Fruit fly (Drosophila melanogaster) whole organism, pupa: ENCODE data around the gene obe.

Experiments used
- CG32121 ChIP-seq: fragments of 200-800 bp; sonication (Bioruptor generic); IDR thresholded peaks from 2 replicates; pipeline ENCODE4 v1.3.6; 2022; ENCODE audit warnings: missing biosample characterization, missing genetic modification characterization
- Pif1A ChIP-seq: fragments of 200-800 bp; sonication (Bioruptor generic); optimal IDR thresholded peaks from 3 replicates; lab custom pipeline; 2016; ENCODE audit warnings: missing biosample characterization, missing genetic modification characterization

DNA sequence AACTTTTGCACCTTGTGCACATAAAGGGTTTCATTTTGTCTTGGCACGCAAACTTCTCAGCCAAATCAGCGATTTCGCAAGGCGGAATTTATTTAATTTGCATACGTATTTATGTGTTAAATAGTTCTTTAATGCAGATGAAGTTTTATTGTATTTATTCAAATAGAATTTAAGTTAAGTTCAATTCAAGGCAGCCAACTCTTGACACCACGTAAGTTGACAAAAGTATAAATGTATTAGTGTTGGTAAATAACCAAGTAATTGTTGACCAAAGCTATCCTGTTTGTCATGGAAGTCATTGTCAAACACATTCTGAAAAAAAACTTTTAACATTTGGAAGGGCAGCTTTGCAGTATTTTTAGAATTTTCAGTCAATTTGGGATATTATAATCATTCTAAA is 8.5 kb downstream of the obe start, which contains the start of gene maca:
- TF ChIP-seq CG32121 (GFP tag; lab: Robert Waterston, UW), result no peak
- no peak for TF ChIP-seq Pif1A (GFP tag; lab: Kevin White, UChicago)
